Worm (Caenorhabditis elegans): ENCODE results near the gene M02E1.1.
"Not testable (repeated sequence)": the region's sequence is repeated elsewhere in the genome, so short reads cannot be mapped to it uniquely, and the experiment has no call there.

The M02E1.1 gene

ce11 chrX:347117-347516 lies 21.2 kb downstream of the M02E1.1 start, which contains the start of gene C04E7.3:
C04E7.3 (minus strand) TSS chrX:347217.
- not testable (repeated sequence) for TF ChIP-seq unc-62 (GFP tag; optimal IDR thresholded peaks at IDR 0.05)

ce11 chrX:348141-348540 lies 22.2 kb downstream of the M02E1.1 start:
- no peak for TF ChIP-seq unc-62 (GFP tag; optimal IDR thresholded peaks at IDR 0.05)

- no peak for TF ChIP-seq unc-62 (GFP tag; optimal IDR thresholded peaks at IDR 0.05)
Observed at ce11 chrX:353134-353669, 27.3 kb downstream of the M02E1.1 start, which contains the start of gene sor-3. sor-3 (plus strand) TSS chrX:353619.

ce11 chrX:357792-358191 lies 31.9 kb downstream of the M02E1.1 start, which contains the start of gene C04E7.1:
C04E7.1 (plus strand) TSS chrX:358092.
- no peak for TF ChIP-seq unc-62 (GFP tag; optimal IDR thresholded peaks at IDR 0.05)

- TF ChIP-seq unc-62 (GFP tag; optimal IDR thresholded peaks at IDR 0.05): no peak
Observed at ce11 chrX:360479-360878, 34.6 kb downstream of the M02E1.1 start, which contains the start of gene C04E7.5. C04E7.5 (plus strand) TSS chrX:360779.

- no peak for TF ChIP-seq unc-62 (GFP tag; optimal IDR thresholded peaks at IDR 0.05)
Observed at ce11 chrX:369923-370322, 44.0 kb downstream of the M02E1.1 start.

- no peak for TF ChIP-seq unc-62 (GFP tag; optimal IDR thresholded peaks at IDR 0.05)
Observed at ce11 chrX:371761-372285, 45.9 kb downstream of the M02E1.1 start, which contains the start of gene nrde-3. nrde-3 (plus strand) TSS chrX:372235.

ce11 chrX:380505-380904 lies 54.6 kb downstream of the M02E1.1 start, which contains the start of gene R04A9.3:
R04A9.3 (minus strand) TSS chrX:380605.
- TF ChIP-seq unc-62 (GFP tag; optimal IDR thresholded peaks at IDR 0.05): no peak

- TF ChIP-seq unc-62 (GFP tag; optimal IDR thresholded peaks at IDR 0.05): no peak
Observed at ce11 chrX:381029-381428, 55.1 kb downstream of the M02E1.1 start.

- TF ChIP-seq unc-62 (GFP tag; optimal IDR thresholded peaks at IDR 0.05): no peak
Observed at ce11 chrX:382692-383091, 56.8 kb downstream of the M02E1.1 start, which contains the start of gene ife-2. ife-2 (minus strand) TSS chrX:382709.

All from whole organism, dauer.